Fruit fly (Drosophila melanogaster) whole organism, prepupa: Measurements from ENCODE around the gene CG13365.
"Not testable (repeated sequence)": the region's sequence is repeated elsewhere in the genome, so short reads cannot be mapped to it uniquely, and the experiment has no call there.

Experiments
- Blimp-1 ChIP-seq: fragments of 200-800 bp; sonication (Bioruptor generic); optimal IDR thresholded peaks from 3 replicates; lab custom pipeline; 2017; ENCODE audit warnings: missing biosample characterization, missing genetic modification characterization, mild to moderate bottlenecking, moderate library complexity, missing genetic modification reagents
- CG10631 ChIP-seq: fragments of 200-800 bp; sonication (Bioruptor generic); optimal IDR thresholded peaks from 2 replicates; lab custom pipeline; 2016; ENCODE audit warnings: missing biosample characterization, missing genetic modification characterization
- CG10669 ChIP-seq: fragments of 200-800 bp; sonication (Bioruptor generic); optimal IDR thresholded peaks from 3 replicates; lab custom pipeline; 2018; ENCODE audit warnings: missing biosample characterization, mild to moderate bottlenecking, missing genetic modification characterization, moderate library complexity
- CG11762 ChIP-seq: fragments of 200-800 bp; sonication (Bioruptor generic); optimal IDR thresholded peaks from 3 replicates; lab custom pipeline; 2016; ENCODE audit warnings: missing biosample characterization, missing genetic modification characterization; ENCODE audit not compliant: insufficient read depth
- CG16779 ChIP-seq: fragments of 200-800 bp; sonication (Bioruptor generic); optimal IDR thresholded peaks from 3 replicates; lab custom pipeline; 2017; ENCODE audit warnings: missing biosample characterization, mild to moderate bottlenecking, missing genetic modification characterization
- CG6808 ChIP-seq: fragments of 200-800 bp; sonication (Bioruptor generic); optimal IDR thresholded peaks from 3 replicates; lab custom pipeline; 2017; ENCODE audit warnings: missing biosample characterization, missing genetic modification characterization, mild to moderate bottlenecking, moderate library complexity, missing genetic modification reagents
- CG6854 ChIP-seq: fragments of 200-800 bp; sonication (Bioruptor generic); optimal IDR thresholded peaks from 2 replicates; lab custom pipeline; 2017; ENCODE audit warnings: missing biosample characterization, mild to moderate bottlenecking, missing genetic modification characterization
- CG8119 ChIP-seq: fragments of 200-800 bp; sonication (Bioruptor generic); IDR thresholded peaks from 3 replicates; pipeline ENCODE4 v1.3.6; 2022; ENCODE audit warnings: missing biosample characterization, missing genetic modification characterization
- CG8319 ChIP-seq: fragments of 200-800 bp; sonication (Bioruptor generic); optimal IDR thresholded peaks from 3 replicates; lab custom pipeline; 2016; ENCODE audit warnings: missing biosample characterization, missing genetic modification characterization
- CG9139 ChIP-seq: fragments of 200-800 bp; sonication (Bioruptor generic); optimal IDR thresholded peaks from 3 replicates; lab custom pipeline; 2017; ENCODE audit warnings: missing biosample characterization, mild to moderate bottlenecking, missing genetic modification characterization
- Eip75B ChIP-seq: fragments of 200-800 bp; sonication (Bioruptor generic); optimal IDR thresholded peaks from 3 replicates; lab custom pipeline; 2016; ENCODE audit warnings: missing biosample characterization, missing genetic modification characterization
- Eip78C ChIP-seq: fragments of 200-800 bp; sonication (Bioruptor generic); peaks from one replicate; lab custom pipeline; 2016; ENCODE audit warnings: missing biosample characterization, missing genetic modification characterization
- Gug ChIP-seq: fragments of 200-800 bp; sonication (Bioruptor generic); IDR thresholded peaks from 2 replicates; pipeline ENCODE4 v1.3.6; 2022; ENCODE audit warnings: missing biosample characterization, missing genetic modification characterization
- Hr38 ChIP-seq: sonication (Bioruptor generic); optimal IDR thresholded peaks from 2 replicates; lab custom pipeline; 2016; ENCODE audit warnings: missing biosample characterization, missing genetic modification characterization
- Hr39 ChIP-seq: fragments of 200-800 bp; sonication (Bioruptor generic); optimal IDR thresholded peaks from 2 replicates; lab custom pipeline; 2016; ENCODE audit warnings: missing biosample characterization, missing genetic modification characterization
- Hr4 ChIP-seq: fragments of 200-800 bp; sonication (Bioruptor generic); optimal IDR thresholded peaks from 3 replicates; lab custom pipeline; 2016; ENCODE audit warnings: missing biosample characterization, missing genetic modification characterization
- OdsH ChIP-seq: fragments of 200-800 bp; sonication (Bioruptor generic); optimal IDR thresholded peaks from 3 replicates; lab custom pipeline; 2016; ENCODE audit warnings: missing biosample characterization, missing genetic modification characterization
- Smox ChIP-seq: fragments of 200-800 bp; sonication (Bioruptor generic); optimal IDR thresholded peaks from 3 replicates; lab custom pipeline; 2016; ENCODE audit warnings: missing biosample characterization, missing genetic modification characterization
- Sox102F ChIP-seq: fragments of 200-800 bp; sonication (Bioruptor generic); optimal IDR thresholded peaks from 2 replicates; lab custom pipeline; 2016; ENCODE audit warnings: missing biosample characterization, mild to moderate bottlenecking, missing genetic modification characterization
- Sox14 ChIP-seq: fragments of 200-800 bp; sonication (Bioruptor generic); optimal IDR thresholded peaks from 3 replicates; lab custom pipeline; 2016; ENCODE audit warnings: missing biosample characterization, missing genetic modification characterization
- Sox15 ChIP-seq: fragments of 200-800 bp; sonication (Bioruptor generic); optimal IDR thresholded peaks from 3 replicates; lab custom pipeline; 2016; ENCODE audit warnings: missing biosample characterization, missing genetic modification characterization
- achi ChIP-seq: fragments of 200-800 bp; sonication (Bioruptor generic); optimal IDR thresholded peaks from 3 replicates; lab custom pipeline; 2016; ENCODE audit warnings: missing biosample characterization, missing genetic modification characterization
- eg ChIP-seq: fragments of 200-800 bp; sonication (Bioruptor generic); IDR thresholded peaks from 3 replicates; pipeline ENCODE4 v1.3.6; 2022; ENCODE audit warnings: missing biosample characterization, missing genetic modification characterization
- fkh ChIP-seq: fragments of 200-800 bp; sonication (Bioruptor generic); optimal IDR thresholded peaks from 3 replicates; lab custom pipeline; 2017; ENCODE audit warnings: missing biosample characterization, mild to moderate bottlenecking, missing genetic modification characterization, moderate library complexity
- salr ChIP-seq, 2 experiments: fragments of 200-800 bp; sonication (Bioruptor generic); optimal IDR thresholded peaks; 3 replicates each; lab custom pipeline; 2016 to 2018; ENCODE audit warnings: missing biosample characterization in 2 of 2, missing genetic modification characterization in 2 of 2, mild to moderate bottlenecking in 1 of 2
- spab ChIP-seq: fragments of 200-800 bp; sonication (Bioruptor generic); optimal IDR thresholded peaks from 2 replicates; lab custom pipeline; 2017; ENCODE audit warnings: missing biosample characterization, mild to moderate bottlenecking, missing genetic modification characterization, missing genetic modification reagents
- svp ChIP-seq: fragments of 200-800 bp; sonication (Bioruptor generic); peaks from one replicate; lab custom pipeline; 2016; ENCODE audit warnings: missing biosample characterization, missing genetic modification characterization
- vri ChIP-seq: fragments of 200-800 bp; sonication (Bioruptor generic); optimal IDR thresholded peaks from 3 replicates; lab custom pipeline; 2016; ENCODE audit warnings: missing biosample characterization, mild to moderate bottlenecking, missing genetic modification characterization

Gene CG13365

dm6 chrX:654949-655348 is 33.9 kb upstream of the CG13365 start (continued):
- peak; percentile 92 for TF ChIP-seq CG16779 (tag; lab: Kevin White, UChicago)
- TF ChIP-seq CG10669 (GFP tag; lab: Kevin White, UChicago): peak; percentile 94
- TF ChIP-seq Hr38: peak; percentile 86
- TF ChIP-seq CG8319 (GFP tag; lab: Kevin White, UChicago): peak; percentile 94
- peak; percentile 95 for TF ChIP-seq Hr4
- peak; percentile 92 for TF ChIP-seq CG10631 (GFP tag; lab: Kevin White, UChicago)
- peak; percentile 98 for TF ChIP-seq svp (GFP tag; lab: Kevin White, UChicago)
- TF ChIP-seq Sox102F (GFP tag; lab: Kevin White, UChicago): peak; percentile 96
- TF ChIP-seq Eip75B (GFP tag; lab: Kevin White, UChicago): peak; percentile 95
- peak; percentile 93 for TF ChIP-seq Sox15 (GFP tag; lab: Kevin White, UChicago)
- TF ChIP-seq Smox (GFP tag; lab: Kevin White, UChicago): peak; percentile 96
- peak; percentile 83 for TF ChIP-seq fkh (GFP tag; lab: Kevin White, UChicago)
- TF ChIP-seq Gug (GFP tag; lab: Robert Waterston, UW): peak; percentile 97
- TF ChIP-seq salr (GFP tag; optimal IDR thresholded peaks at IDR 0.05; lab: Kevin White, UChicago): peak; percentile 82 to 92
- TF ChIP-seq spab (GFP tag; lab: Kevin White, UChicago): peak; percentile 91
- peak; percentile 97 for TF ChIP-seq OdsH (GFP tag; lab: Kevin White, UChicago)
- TF ChIP-seq Eip78C (GFP tag; lab: Kevin White, UChicago): peak; percentile 98
- peak; percentile 94 for TF ChIP-seq CG11762 (GFP tag; lab: Kevin White, UChicago)
- no peak for TF ChIP-seq CG9139 (GFP tag; lab: Kevin White, UChicago)
- peak; percentile 97 for TF ChIP-seq Sox14 (GFP tag; lab: Kevin White, UChicago)
- TF ChIP-seq Hr39 (GFP tag; lab: Kevin White, UChicago): peak; percentile 97
- peak; percentile 96 for TF ChIP-seq CG8119
- peak; percentile 87 for TF ChIP-seq Blimp-1
- peak; percentile 95 for TF ChIP-seq vri (GFP tag; lab: Kevin White, UChicago)
- TF ChIP-seq, all 60 proteins: peak for 58

DNA sequence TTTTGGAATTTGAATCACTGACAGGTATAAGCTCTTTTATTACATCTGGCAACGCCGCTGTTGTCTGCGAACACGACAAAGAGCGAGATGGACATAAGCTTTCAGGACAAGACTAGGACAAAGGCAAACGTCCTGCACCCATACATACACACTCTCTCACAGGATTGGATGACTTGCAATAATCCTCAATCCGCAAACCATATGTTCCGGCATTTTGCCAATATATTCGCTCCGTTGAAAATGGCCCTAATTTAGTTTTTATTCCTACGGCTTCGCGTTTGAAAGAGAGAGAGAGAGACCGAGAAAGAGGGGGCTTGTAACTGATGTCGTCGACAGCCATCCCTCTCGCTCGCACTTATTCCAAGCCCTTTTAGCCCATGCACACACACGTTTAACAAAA is 33.2 kb upstream of the CG13365 start:
- TF ChIP-seq CG6808 (GFP tag; lab: Kevin White, UChicago) (no peak), achi (GFP tag; lab: Kevin White, UChicago) (peak; percentile 44), Sox14 (GFP tag; lab: Kevin White, UChicago) (peak; percentile 57)

DNA sequence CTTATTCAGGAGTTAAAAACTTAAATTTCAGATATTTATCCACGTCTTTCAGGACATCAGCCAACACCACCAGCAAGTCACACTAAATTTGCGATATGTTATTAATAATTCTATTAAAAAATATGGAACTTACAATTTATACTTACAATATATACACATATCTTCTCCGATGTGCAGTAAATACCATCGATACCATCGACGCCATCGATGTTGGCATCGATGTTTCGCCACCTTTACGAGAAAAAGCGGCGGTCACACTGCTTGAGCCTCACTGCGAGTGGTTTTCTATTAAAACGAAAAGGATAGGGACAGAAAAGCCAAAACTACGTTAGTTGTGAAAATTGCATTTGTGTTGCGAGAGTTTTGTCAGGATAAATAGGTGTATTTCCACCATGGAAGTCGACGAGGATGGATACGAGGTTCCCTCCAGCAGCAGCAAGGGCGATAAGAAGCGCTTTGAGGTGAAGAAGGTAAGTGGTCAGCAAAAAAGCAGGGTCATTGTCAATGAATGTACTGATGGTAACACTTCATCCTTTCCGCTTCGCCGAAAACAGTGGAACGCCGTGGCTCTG is 26.1 kb upstream of the CG13365 start, which contains the start of gene Roc1a:
TSS of gene Roc1a (plus strand) at position 249 of the 572 bp plus-strand sequence.
- TF ChIP-seq eg (GFP tag; lab: Robert Waterston, UW) (0 out of 3 replicates have a peak, but pooled peaks have one; percentile 4), CG6854 (peak; percentile 32), spab (GFP tag; lab: Kevin White, UChicago) (no peak)

DNA sequence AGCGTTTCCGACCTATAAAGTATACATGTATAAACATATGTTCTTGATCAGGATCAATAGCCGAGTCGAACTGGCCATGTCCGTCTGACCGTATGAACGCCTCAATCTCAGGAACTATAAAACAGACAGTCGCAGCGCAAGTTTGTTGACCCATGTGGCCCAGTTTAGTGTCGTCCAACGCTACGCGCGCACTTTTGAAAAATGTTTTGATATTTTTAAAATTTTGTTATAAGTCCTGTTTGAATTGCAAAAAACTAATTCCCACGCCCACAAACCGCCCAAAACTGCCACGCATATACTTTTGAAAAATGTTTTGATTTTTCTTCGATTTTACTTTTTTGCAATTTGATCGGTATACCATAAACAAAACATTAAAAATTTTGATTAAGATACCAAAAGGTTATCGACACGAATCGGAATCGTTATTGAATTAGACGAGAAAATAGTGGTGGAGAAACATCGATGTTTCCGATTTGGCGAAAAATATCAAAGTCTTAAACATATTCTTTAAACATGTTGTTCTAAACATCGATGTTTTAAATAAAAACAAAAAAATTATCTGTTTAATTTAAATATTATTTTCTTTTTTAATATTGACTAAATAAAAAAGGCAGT is 25.5 kb upstream of the CG13365 start:
- TF ChIP-seq Sox102F (GFP tag; lab: Kevin White, UChicago): no peak
- 0 out of 3 replicates have a peak, but pooled peaks have one; percentile 8 for TF ChIP-seq eg (GFP tag; lab: Robert Waterston, UW)

dm6 chrX:644461-644860 is 23.4 kb upstream of the CG13365 start, which contains the start of gene CG13367:
TSS of gene CG13367 (plus strand) at chrX:644761.
- TF ChIP-seq Hr38; CG16779 (tag; lab: Kevin White, UChicago); CG11762 (GFP tag; lab: Kevin White, UChicago): not testable (repeated sequence)
- TF ChIP-seq, all 60 proteins: peak for 0; not testable (repeated sequence) for 60
